Worm (Caenorhabditis elegans): ENCODE measurements around the gene mff-1.

DNA sequence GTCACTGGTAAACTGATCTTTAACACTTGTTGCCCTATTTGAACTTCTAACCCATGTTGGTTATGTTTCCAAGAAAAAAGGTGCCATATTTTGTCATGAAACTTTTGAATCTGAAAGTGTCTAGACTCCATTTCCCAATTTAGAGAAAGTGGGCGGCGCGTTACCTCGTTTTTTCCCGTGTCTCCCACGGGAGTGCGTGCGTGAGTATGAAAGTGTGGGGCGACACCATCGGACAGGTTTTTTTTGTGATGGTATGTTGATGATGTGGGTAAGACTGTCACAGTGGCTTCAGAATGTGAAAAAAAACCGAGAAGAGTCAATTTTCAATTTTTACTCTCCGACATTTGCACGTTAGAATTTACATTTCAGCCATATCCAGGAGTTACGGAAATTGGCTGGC, 18.7 kb upstream of the mff-1 start:
- TF ChIP-seq ama-1 (optimal IDR thresholded peaks at IDR 0.05): no peak
- TF ChIP-seq pha-4 (tag; optimal IDR thresholded peaks at IDR 0.05): no peak
- TF ChIP-seq ztf-11 (tag; optimal IDR thresholded peaks at IDR 0.05): no peak
- no peak for TF ChIP-seq nhr-12 (tag; optimal IDR thresholded peaks at IDR 0.05)
- TF ChIP-seq mdl-1 (tag; optimal IDR thresholded peaks at IDR 0.05): no peak
- no peak for TF ChIP-seq jun-1 (tag; optimal IDR thresholded peaks at IDR 0.05)

Data from whole organism, L3 larva.